Fruit fly (Drosophila melanogaster): ENCODE results near the gene Arl2.

DNA sequence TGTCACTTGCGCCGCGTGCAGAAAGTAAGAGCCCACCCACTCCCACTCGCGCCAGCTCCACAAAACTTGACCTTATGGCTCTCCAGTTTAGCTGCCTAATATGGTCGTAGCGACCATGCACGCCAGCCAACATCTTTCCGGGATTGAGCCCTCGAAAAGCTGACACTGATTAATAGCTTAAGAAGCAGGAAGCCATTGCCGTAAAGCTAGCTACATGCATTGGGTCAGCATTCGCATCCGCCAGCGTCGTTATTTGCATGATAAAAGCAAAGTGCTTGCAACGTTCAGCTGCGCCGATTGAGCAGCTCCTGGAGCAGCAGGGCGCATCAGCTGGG, 34.0 kb upstream of the Arl2 start:
- TF ChIP-seq ttk (optimal IDR thresholded peaks at IDR 0.05): no peak
- no peak for TF ChIP-seq Sin3A (optimal IDR thresholded peaks at IDR 0.05)
- no peak for TF ChIP-seq h (optimal IDR thresholded peaks at IDR 0.05)
- TF ChIP-seq insv (optimal IDR thresholded peaks at IDR 0.05): no peak
- TF ChIP-seq psq (optimal IDR thresholded peaks at IDR 0.05): no peak

All from Kc167 (cell line).